Fruit fly (Drosophila melanogaster) whole organism, embryonic: Measurements from ENCODE around the gene Lcp65Ab1.

ENCODE experiments used
- CG11560 ChIP-seq: fragments of 200-800 bp; sonication (Bioruptor generic); IDR thresholded peaks from 3 replicates; pipeline ENCODE4 v1.3.6; 2022; ENCODE audit warnings: missing biosample characterization, missing genetic modification characterization
- CG11696 ChIP-seq: fragments of 200-800 bp; sonication (Bioruptor generic); IDR thresholded peaks from 2 replicates; pipeline ENCODE4 v1.3.6; 2022; ENCODE audit warnings: missing biosample characterization, missing genetic modification characterization
- CG12744 ChIP-seq: fragments of 200-800 bp; sonication (Bioruptor generic); optimal IDR thresholded peaks from 2 replicates; lab custom pipeline; 2016; ENCODE audit warnings: missing biosample characterization, missing genetic modification characterization
- CG12769 ChIP-seq: fragments of 200-800 bp; sonication (Bioruptor generic); optimal IDR thresholded peaks from 2 replicates; lab custom pipeline; 2019; ENCODE audit warnings: missing biosample characterization, mild to moderate bottlenecking, missing genetic modification characterization, moderate library complexity
- CG14014 ChIP-seq: fragments of 200-800 bp; sonication (Bioruptor generic); IDR thresholded peaks from 2 replicates; pipeline ENCODE4 v1.3.6; 2022; ENCODE audit warnings: missing biosample characterization, missing genetic modification characterization
- CG14710 ChIP-seq: fragments of 200-800 bp; sonication (Bioruptor generic); optimal IDR thresholded peaks from 3 replicates; lab custom pipeline; 2019; ENCODE audit warnings: missing biosample characterization, mild to moderate bottlenecking, missing genetic modification characterization, moderate library complexity
- CG1602 ChIP-seq: fragments of 200-800 bp; sonication (Bioruptor generic); optimal IDR thresholded peaks from 3 replicates; lab custom pipeline; 2016; ENCODE audit warnings: missing biosample characterization, missing genetic modification characterization
- CG1832 ChIP-seq: fragments of 200-800 bp; sonication (Bioruptor generic); optimal IDR thresholded peaks from 2 replicates; lab custom pipeline; 2017; ENCODE audit warnings: missing biosample characterization, mild to moderate bottlenecking, missing genetic modification characterization, inconsistent platforms
- CG30403 ChIP-seq: fragments of 200-800 bp; sonication (Bioruptor generic); optimal IDR thresholded peaks from 3 replicates; lab custom pipeline; 2016; ENCODE audit warnings: missing biosample characterization, missing genetic modification characterization
- CG3281 ChIP-seq: fragments of 200-800 bp; sonication (Bioruptor generic); optimal IDR thresholded peaks from 3 replicates; lab custom pipeline; 2017; ENCODE audit warnings: missing biosample characterization, mild to moderate bottlenecking, missing genetic modification characterization
- CG3838 ChIP-seq: fragments of 200-800 bp; sonication (Bioruptor generic); optimal IDR thresholded peaks from 3 replicates; lab custom pipeline; 2016; ENCODE audit warnings: missing biosample characterization, missing genetic modification characterization
- CG5180 ChIP-seq: fragments of 200-800 bp; sonication (Bioruptor generic); optimal IDR thresholded peaks from 3 replicates; lab custom pipeline; 2017; ENCODE audit warnings: missing biosample characterization, missing genetic modification characterization, mild to moderate bottlenecking, moderate library complexity, missing genetic modification reagents
- CG9609 ChIP-seq: fragments of 200-800 bp; sonication (Bioruptor generic); optimal IDR thresholded peaks from 3 replicates; lab custom pipeline; 2016; ENCODE audit warnings: missing biosample characterization, missing genetic modification characterization
- Camta ChIP-seq: fragments of 200-800 bp; sonication (Bioruptor generic); optimal IDR thresholded peaks from 2 replicates; lab custom pipeline; 2016; ENCODE audit warnings: missing biosample characterization, missing genetic modification characterization
- CoRest ChIP-seq: fragments of 200-800 bp; sonication (Bioruptor generic); optimal IDR thresholded peaks from 3 replicates; lab custom pipeline; 2018; ENCODE audit warnings: missing biosample characterization, mild to moderate bottlenecking, missing genetic modification characterization, moderate library complexity
- CrebB ChIP-seq: fragments of 200-800 bp; sonication (Bioruptor generic); optimal IDR thresholded peaks from 3 replicates; lab custom pipeline; 2018; ENCODE audit warnings: missing biosample characterization, mild to moderate bottlenecking, missing genetic modification characterization
- Dip3 ChIP-seq: fragments of 200-800 bp; sonication (Bioruptor generic); optimal IDR thresholded peaks from 3 replicates; lab custom pipeline; 2016; ENCODE audit warnings: missing biosample characterization, missing genetic modification characterization
- Eip74EF ChIP-seq, 2 experiments: fragments of 200-800 bp in 1 of 2; fragments of >200 bp in 1 of 2; sonication (Bioruptor generic) in 1 of 2; optimal IDR thresholded peaks; 2 replicates each; lab custom pipeline; 2017 to 2019; ENCODE audit warnings: missing biosample characterization in 2 of 2, missing genetic modification characterization in 2 of 2, mild to moderate bottlenecking in 1 of 2, moderate library complexity in 1 of 2
- Fer2 ChIP-seq: fragments of 200-800 bp; sonication (Bioruptor generic); optimal IDR thresholded peaks from 2 replicates; lab custom pipeline; 2018; ENCODE audit warnings: missing biosample characterization, mild to moderate bottlenecking, missing genetic modification characterization, moderate library complexity
- Max ChIP-seq: fragments of 200-800 bp; sonication (Bioruptor generic); optimal IDR thresholded peaks from 2 replicates; lab custom pipeline; 2016; ENCODE audit warnings: missing biosample characterization, mild to moderate bottlenecking, missing genetic modification characterization
- NFAT ChIP-seq: fragments of 200-800 bp; sonication (Bioruptor generic); IDR thresholded peaks from 2 replicates; pipeline ENCODE4 v1.3.6; 2022; ENCODE audit warnings: missing biosample characterization, missing genetic modification characterization
- Neu2 ChIP-seq: fragments of 200-800 bp; sonication (Bioruptor generic); optimal IDR thresholded peaks from 3 replicates; lab custom pipeline; 2016; ENCODE audit warnings: missing biosample characterization, missing genetic modification characterization, borderline replicate concordance
- NfI ChIP-seq: fragments of 200-800 bp; sonication (Bioruptor generic); optimal IDR thresholded peaks from 3 replicates; lab custom pipeline; 2018; ENCODE audit warnings: missing biosample characterization, mild to moderate bottlenecking, missing genetic modification characterization, moderate library complexity
- Scr ChIP-seq: fragments of 200-800 bp; sonication (Bioruptor generic); IDR thresholded peaks from 2 replicates; pipeline ENCODE4 v1.3.6; 2022; ENCODE audit warnings: missing biosample characterization, missing genetic modification characterization; ENCODE audit not compliant: partially characterized antibody
- Vsx1 ChIP-seq: fragments of 200-800 bp; sonication (Bioruptor generic); optimal IDR thresholded peaks from 2 replicates; lab custom pipeline; 2017; ENCODE audit warnings: missing biosample characterization, mild to moderate bottlenecking, missing genetic modification characterization, missing genetic modification reagents
- bbx ChIP-seq: fragments of 200-800 bp; sonication (Bioruptor generic); IDR thresholded peaks from 2 replicates; pipeline ENCODE4 v1.3.6; 2022; ENCODE audit warnings: missing biosample characterization, missing genetic modification characterization; ENCODE audit not compliant: partially characterized antibody
- bigmax ChIP-seq: fragments of 200-800 bp; sonication (Bioruptor generic); optimal IDR thresholded peaks from 2 replicates; lab custom pipeline; 2018; ENCODE audit warnings: missing biosample characterization, mild to moderate bottlenecking, missing genetic modification characterization
- cato ChIP-seq: fragments of 200-800 bp; sonication (Bioruptor generic); optimal IDR thresholded peaks from 2 replicates; lab custom pipeline; 2016; ENCODE audit warnings: missing biosample characterization, missing genetic modification characterization, borderline replicate concordance
- dan ChIP-seq: fragments of 200-800 bp; sonication (Bioruptor generic); IDR thresholded peaks from 2 replicates; pipeline ENCODE4 v1.3.6; 2022; ENCODE audit warnings: missing biosample characterization, missing genetic modification characterization
- dimm ChIP-seq: fragments of 200-800 bp; sonication (Bioruptor generic); IDR thresholded peaks from 2 replicates; pipeline ENCODE4 v1.3.6; 2022; ENCODE audit warnings: missing biosample characterization, missing genetic modification characterization
- dmrt99B ChIP-seq: fragments of 200-800 bp; sonication (Bioruptor generic); optimal IDR thresholded peaks from 2 replicates; lab custom pipeline; 2018; ENCODE audit warnings: missing biosample characterization, mild to moderate bottlenecking, missing genetic modification characterization, moderate library complexity
- exex ChIP-seq: fragments of 200-800 bp; sonication (Bioruptor generic); optimal IDR thresholded peaks from 4 replicates; lab custom pipeline; 2018; ENCODE audit warnings: missing biosample characterization, mild to moderate bottlenecking, missing genetic modification characterization, moderate library complexity
- fd64A ChIP-seq: fragments of 200-800 bp; sonication (Bioruptor generic); optimal IDR thresholded peaks from 3 replicates; lab custom pipeline; 2018; ENCODE audit warnings: missing biosample characterization, mild to moderate bottlenecking, missing genetic modification characterization
- fru ChIP-seq: fragments of >200 bp; optimal IDR thresholded peaks from 2 replicates; lab custom pipeline; 2017
- luna ChIP-seq: fragments of 200-800 bp; sonication (Bioruptor generic); optimal IDR thresholded peaks from 2 replicates; lab custom pipeline; 2016; ENCODE audit warnings: missing biosample characterization, missing genetic modification characterization
- nerfin-1 ChIP-seq: fragments of 200-800 bp; sonication (Bioruptor generic); optimal IDR thresholded peaks from 3 replicates; lab custom pipeline; 2019; ENCODE audit warnings: missing biosample characterization, mild to moderate bottlenecking, missing genetic modification characterization, moderate library complexity
- odd ChIP-seq: fragments of 200-800 bp; sonication (Bioruptor generic); optimal IDR thresholded peaks from 2 replicates; lab custom pipeline; 2017; ENCODE audit warnings: missing biosample characterization, mild to moderate bottlenecking, missing genetic modification characterization
- peb ChIP-seq: fragments of 200-800 bp; sonication (Bioruptor generic); IDR thresholded peaks from 2 replicates; pipeline ENCODE4 v1.3.6; 2022; ENCODE audit warnings: missing biosample characterization, missing genetic modification characterization
- prd ChIP-seq, 3 experiments: fragments of >200 bp in 2 of 3; fragments of 200-800 bp in 1 of 3; sonication (Bioruptor generic) in 1 of 3; optimal IDR thresholded peaks in 2 of 3; IDR thresholded peaks in 1 of 3; 2 replicates in 2 of 3; 3 replicates in 1 of 3; pipeline versions ENCODE4 v1.3.6 to Lab custom; 2017 to 2022; ENCODE audit warnings: missing biosample characterization in 1 of 3, missing genetic modification characterization in 1 of 3
- repo ChIP-seq: fragments of 200-800 bp; sonication (Bioruptor generic); optimal IDR thresholded peaks from 2 replicates; lab custom pipeline; 2016; ENCODE audit warnings: missing biosample characterization, missing genetic modification characterization
- sc ChIP-seq, 3 experiments: fragments of >200 bp in 2 of 3; fragments of 200-800 bp in 1 of 3; sonication (Bioruptor generic) in 1 of 3; optimal IDR thresholded peaks; 2 replicates in 2 of 3; 3 replicates in 1 of 3; lab custom pipeline; 2017; ENCODE audit warnings: mild to moderate bottlenecking in 1 of 3, missing biosample characterization in 1 of 3, missing genetic modification characterization in 1 of 3, missing genetic modification reagents in 1 of 3
- sd ChIP-seq: fragments of 200-800 bp; sonication (Bioruptor generic); optimal IDR thresholded peaks from 3 replicates; lab custom pipeline; 2018; ENCODE audit warnings: missing biosample characterization, mild to moderate bottlenecking, missing genetic modification characterization, moderate library complexity
- sob ChIP-seq: fragments of 200-800 bp; sonication (Bioruptor generic); IDR thresholded peaks from 2 replicates; pipeline ENCODE4 v1.3.6; 2022; ENCODE audit warnings: missing biosample characterization, missing genetic modification characterization
- sqz ChIP-seq: fragments of 200-800 bp; sonication (Bioruptor generic); optimal IDR thresholded peaks from 3 replicates; lab custom pipeline; 2018; ENCODE audit warnings: missing biosample characterization, mild to moderate bottlenecking, missing genetic modification characterization
- stwl ChIP-seq: fragments of 200-800 bp; sonication (Bioruptor generic); optimal IDR thresholded peaks from 3 replicates; lab custom pipeline; 2018; ENCODE audit warnings: missing biosample characterization, mild to moderate bottlenecking, missing genetic modification characterization, moderate library complexity
- tll ChIP-seq, 2 experiments: fragments of 200-800 bp in 1 of 2; fragments of >200 bp in 1 of 2; sonication (Bioruptor generic) in 1 of 2; optimal IDR thresholded peaks; 2 replicates each; lab custom pipeline; 2017 to 2019; ENCODE audit warnings: missing biosample characterization in 2 of 2, missing genetic modification characterization in 2 of 2, mild to moderate bottlenecking in 1 of 2, moderate library complexity in 1 of 2

Lcp65Ab1 gene

DNA sequence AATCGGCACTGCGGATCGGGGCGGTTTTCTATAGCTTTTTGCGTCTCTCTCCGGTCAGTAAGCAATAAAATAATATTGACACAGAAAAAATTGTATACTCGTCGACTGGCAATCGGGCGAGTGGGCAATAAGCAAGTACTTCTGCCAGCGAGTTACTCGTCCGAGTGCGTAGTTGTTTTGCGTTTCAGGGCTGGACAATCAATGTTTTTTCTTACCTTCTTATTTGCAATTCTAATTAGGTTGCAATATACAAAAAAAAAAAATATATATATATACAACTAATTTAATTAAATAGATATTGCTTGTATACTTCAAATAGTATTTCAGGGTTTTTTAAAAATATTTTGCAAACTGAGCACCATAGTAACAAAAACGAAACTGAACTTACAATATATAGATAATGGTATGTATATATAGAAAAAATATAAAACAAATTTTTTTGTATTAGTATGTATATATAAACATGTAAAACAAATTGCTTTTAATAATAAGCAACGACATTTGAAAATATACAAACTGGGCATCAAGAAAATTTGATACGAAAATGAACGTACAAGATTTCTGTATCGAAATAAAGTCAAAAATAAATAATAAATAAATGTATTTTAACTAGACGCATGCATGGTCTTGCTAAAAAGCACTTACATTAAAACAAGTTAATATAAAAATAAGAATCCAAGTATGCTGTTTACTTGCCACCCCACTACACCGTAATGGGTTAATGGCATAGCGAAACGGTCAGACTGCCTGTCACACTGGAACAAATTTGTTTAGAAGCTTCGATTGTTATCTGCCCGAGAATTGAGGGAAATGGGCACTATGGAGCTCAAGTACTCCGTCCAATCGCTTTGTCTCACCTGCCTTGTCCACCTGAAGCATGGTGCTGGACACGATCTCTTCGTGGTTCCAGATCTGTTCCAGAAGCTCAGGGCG lies 39.9 kb downstream of the Lcp65Ab1 start, which contains the start of the genes D19A and CG7386 (continued):
- no peak for TF ChIP-seq sd
- peak; percentile 38 for TF ChIP-seq CG3281 (GFP tag; lab: Kevin White, UChicago)
- TF ChIP-seq fru (lab: Kevin White, UChicago) = peak; percentile 62
- no peak for TF ChIP-seq dan (GFP tag; lab: Robert Waterston, UW)
- peak; percentile 70 for TF ChIP-seq CoRest (tag; lab: Kevin White, UChicago)
- no peak for TF ChIP-seq dimm (GFP tag; lab: Robert Waterston, UW)
- no peak for TF ChIP-seq bigmax (GFP tag; lab: Kevin White, UChicago)
- TF ChIP-seq dmrt99B (tag; lab: Kevin White, UChicago) = peak; percentile 45
- no peak for TF ChIP-seq CG3838 (GFP tag; lab: Kevin White, UChicago)
- no peak for TF ChIP-seq CG1832 (GFP tag; lab: Kevin White, UChicago)
- no peak for TF ChIP-seq odd (GFP tag; lab: Kevin White, UChicago)
- TF ChIP-seq sqz (GFP tag; lab: Kevin White, UChicago) = peak; percentile 88
- no peak for TF ChIP-seq Eip74EF (GFP tag; optimal IDR thresholded peaks at IDR 0.05; lab: Kevin White, UChicago)
- peak; percentile 16 for TF ChIP-seq nerfin-1 (tag; lab: Kevin White, UChicago)
- TF ChIP-seq CG12744 (GFP tag; lab: Kevin White, UChicago) = no peak
- TF ChIP-seq stwl (tag; lab: Kevin White, UChicago) = peak; percentile 62
- no peak for TF ChIP-seq CG11560 (tag; lab: Robert Waterston, UW)
- peak; percentile 47 for TF ChIP-seq CG14710 (tag; lab: Kevin White, UChicago)
- no peak for TF ChIP-seq Camta (GFP tag; lab: Kevin White, UChicago)
- TF ChIP-seq sob (GFP tag; lab: Robert Waterston, UW) = peak; percentile 70
- peak; percentile 46 for TF ChIP-seq Dip3 (GFP tag; lab: Kevin White, UChicago)
- TF ChIP-seq sc (optimal IDR thresholded peaks at IDR 0.05; lab: Kevin White, UChicago) = no peak
- no peak for TF ChIP-seq sc (GFP tag; optimal IDR thresholded peaks at IDR 0.05; lab: Kevin White, UChicago)
- no peak for TF ChIP-seq Scr (GFP tag; lab: Robert Waterston, UW)
- TF ChIP-seq CG5180 (GFP tag; lab: Kevin White, UChicago) = peak; percentile 29
- TF ChIP-seq NfI (GFP tag; lab: Kevin White, UChicago) = peak; percentile 45
- TF ChIP-seq cato = no peak
- no peak for TF ChIP-seq Neu2 (GFP tag; lab: Kevin White, UChicago)
- no peak for TF ChIP-seq Vsx1 (GFP tag; lab: Kevin White, UChicago)
- TF ChIP-seq Fer2 (tag; lab: Kevin White, UChicago) = peak; percentile 11
- TF ChIP-seq CG11696 = peak; percentile 38
- no peak for TF ChIP-seq prd (optimal IDR thresholded peaks at IDR 0.05; lab: Kevin White, UChicago)
- TF ChIP-seq prd (GFP tag; IDR thresholded peaks at IDR 0.05; lab: Robert Waterston, UW) = peak; percentile 66
- peak; percentile 63; the same call in 1 of the 2 replicates for TF ChIP-seq CG14014 (GFP tag; lab: Robert Waterston, UW)
- TF ChIP-seq Max (GFP tag; lab: Kevin White, UChicago) = peak; percentile 31
- peak; percentile 45 for TF ChIP-seq CG9609
- TF ChIP-seq tll (GFP tag; optimal IDR thresholded peaks at IDR 0.05; lab: Kevin White, UChicago) = no peak
- TF ChIP-seq CrebB (tag; lab: Kevin White, UChicago) = no peak
- TF ChIP-seq CG30403 = peak; percentile 55
- TF ChIP-seq fd64A = no peak
- TF ChIP-seq luna (GFP tag; lab: Kevin White, UChicago) = no peak
- TF ChIP-seq peb (GFP tag; lab: Robert Waterston, UW) = no peak
- TF ChIP-seq bbx (GFP tag; lab: Robert Waterston, UW) = 0 out of 2 replicates have a peak, but pooled peaks have one; percentile 36
- TF ChIP-seq repo (GFP tag; lab: Kevin White, UChicago) = peak; percentile 6
- peak; percentile 75 for TF ChIP-seq NFAT (GFP tag; lab: Robert Waterston, UW)
- peak; percentile 15 for TF ChIP-seq CG12769 (tag; lab: Kevin White, UChicago)
- TF ChIP-seq CG1602 (GFP tag; lab: Kevin White, UChicago) = no peak
- no peak for TF ChIP-seq exex (tag; lab: Kevin White, UChicago)
